Worm (Caenorhabditis elegans) whole organism, L1 larva: ENCODE measurements around the gene med-1.

Experiments
- ama-1 ChIP-seq: fragments of 150-350 bp; optimal IDR thresholded peaks from 2 replicates; lab custom pipeline; 2014
- ceh-82 ChIP-seq, 3 experiments: fragments of 150-350 bp in 1 of 3; sonication (generic microtip) in 2 of 3; optimal IDR thresholded peaks; 2 replicates each; lab custom pipeline; 2014 to 2017; ENCODE audit warnings: missing biosample characterization in 3 of 3, missing genetic modification characterization in 3 of 3
- efl-3 ChIP-seq: fragments of 200-800 bp; sonication (Bioruptor generic); optimal IDR thresholded peaks from 2 replicates; lab custom pipeline; 2018; ENCODE audit warnings: mild to moderate bottlenecking, missing genetic modification characterization, missing compliant biosample characterization
- fos-1 ChIP-seq: fragments of 150-350 bp; optimal IDR thresholded peaks from 2 replicates; lab custom pipeline; 2014; ENCODE audit warnings: missing biosample characterization, missing genetic modification characterization
- lin-35 ChIP-seq, 2 experiments: fragments of 150-350 bp; optimal IDR thresholded peaks; 2 replicates each; lab custom pipeline; 2014; ENCODE audit warnings: missing biosample characterization in 2 of 2, missing genetic modification characterization in 2 of 2, missing genetic modification reagents in 2 of 2
- lir-3 ChIP-seq: sonication (generic microtip); optimal IDR thresholded peaks from 2 replicates; lab custom pipeline; 2016; ENCODE audit warnings: mild to moderate bottlenecking, missing genetic modification characterization, moderate library complexity, missing compliant biosample characterization; ENCODE audit not compliant: poor library complexity
- lsy-2 ChIP-seq, 2 experiments: fragments of 150-350 bp; optimal IDR thresholded peaks; 2 replicates each; lab custom pipeline; 2014; ENCODE audit warnings: missing biosample characterization in 2 of 2, missing genetic modification characterization in 2 of 2
- mdl-1 ChIP-seq, 2 experiments: fragments of 150-350 bp; optimal IDR thresholded peaks; 2 replicates each; lab custom pipeline; 2014 to 2017; ENCODE audit warnings: missing biosample characterization in 2 of 2, missing genetic modification characterization in 2 of 2, inconsistent platforms in 1 of 2
- mep-1 ChIP-seq: fragments of 150-350 bp; optimal IDR thresholded peaks from 2 replicates; lab custom pipeline; 2014; ENCODE audit warnings: missing biosample characterization, missing genetic modification characterization
- nhr-237 ChIP-seq: fragments of 150-350 bp; optimal IDR thresholded peaks from 2 replicates; lab custom pipeline; 2014; ENCODE audit warnings: missing biosample characterization, missing genetic modification characterization
- nhr-85 ChIP-seq: sonication (generic microtip); peaks from one replicate; lab custom pipeline; 2016; ENCODE audit warnings: missing genetic modification characterization, inconsistent platforms, missing compliant biosample characterization
- xbp-1 ChIP-seq: sonication (generic microtip); optimal IDR thresholded peaks from 2 replicates; lab custom pipeline; 2016; ENCODE audit warnings: missing genetic modification characterization, missing compliant biosample characterization

ce11 chrX:12452143-12452570 lies 21.7 kb downstream of the med-1 start:
- TF ChIP-seq ama-1 (lab: Kevin White, UChicago) (no peak), mdl-1 (tag; optimal IDR thresholded peaks at IDR 0.05; lab: Kevin White, UChicago) (no peak), lin-35 (GFP tag; optimal IDR thresholded peaks at IDR 0.05; lab: Kevin White, UChicago) (peak; percentile 6 to 16), lsy-2 (tag; optimal IDR thresholded peaks at IDR 0.05; lab: Kevin White, UChicago) (no peak), nhr-237 (tag; lab: Kevin White, UChicago) (no peak), mep-1 (peak; percentile 50), fos-1 (tag; lab: Kevin White, UChicago) (no peak), ceh-82 (tag; optimal IDR thresholded peaks at IDR 0.05; lab: Kevin White, UChicago) (peak in 2 of 3 experiments; percentile 25 to 34), nhr-85 (no peak), lir-3 (tag; lab: Kevin White, UChicago) (no peak), efl-3 (GFP tag; lab: Kevin White, UChicago) (no peak), xbp-1 (tag; lab: Kevin White, UChicago) (peak; percentile 34)
